Worm (Caenorhabditis elegans) whole organism, L1 larva: ENCODE measurements around the gene C05D12.1.

Source experiments
- alr-1 ChIP-seq: fragments of 200-800 bp; sonication (Bioruptor generic); optimal IDR thresholded peaks from 2 replicates; lab custom pipeline; 2018; ENCODE audit warnings: borderline replicate concordance, mild to moderate bottlenecking, missing genetic modification characterization, missing compliant biosample characterization
- ama-1 ChIP-seq: fragments of 150-350 bp; optimal IDR thresholded peaks from 2 replicates; lab custom pipeline; 2014
- blmp-1 ChIP-seq: fragments of 150-350 bp; optimal IDR thresholded peaks from 2 replicates; lab custom pipeline; 2014; ENCODE audit warnings: missing biosample characterization, missing genetic modification characterization
- ces-1 ChIP-seq: fragments of 150-350 bp; optimal IDR thresholded peaks from 2 replicates; lab custom pipeline; 2014; ENCODE audit warnings: missing biosample characterization, missing genetic modification reagents, missing genetic modification characterization
- egl-27 ChIP-seq, 2 experiments: fragments of 150-350 bp in 1 of 2; sonication (generic microtip); optimal IDR thresholded peaks; 3 replicates each; lab custom pipeline; 2017 to 2018; ENCODE audit warnings: missing biosample characterization in 2 of 2, missing genetic modification characterization in 2 of 2, missing genetic modification reagents in 2 of 2
- hlh-17 ChIP-seq: fragments of 200-800 bp; sonication (Bioruptor generic); optimal IDR thresholded peaks from 2 replicates; lab custom pipeline; 2018; ENCODE audit warnings: missing genetic modification characterization, mild to moderate bottlenecking, missing compliant biosample characterization, moderate library complexity, borderline replicate concordance
- jun-1 ChIP-seq: fragments of 150-350 bp; optimal IDR thresholded peaks from 2 replicates; lab custom pipeline; 2014; ENCODE audit warnings: missing biosample characterization, missing genetic modification reagents, missing genetic modification characterization
- nhr-11 ChIP-seq: fragments of 150-350 bp; optimal IDR thresholded peaks from 2 replicates; lab custom pipeline; 2014; ENCODE audit warnings: missing biosample characterization, missing genetic modification characterization
- nhr-12 ChIP-seq: sonication (generic microtip); optimal IDR thresholded peaks from 2 replicates; lab custom pipeline; 2017; ENCODE audit warnings: missing biosample characterization, missing genetic modification characterization
- nhr-237 ChIP-seq: fragments of 150-350 bp; optimal IDR thresholded peaks from 2 replicates; lab custom pipeline; 2014; ENCODE audit warnings: missing biosample characterization, missing genetic modification characterization
- nhr-76 ChIP-seq: sonication (generic microtip); optimal IDR thresholded peaks from 2 replicates; lab custom pipeline; 2017; ENCODE audit warnings: missing biosample characterization, missing genetic modification characterization
- pqm-1 ChIP-seq: sonication (generic microtip); optimal IDR thresholded peaks from 3 replicates; lab custom pipeline; 2017; ENCODE audit warnings: missing biosample characterization, missing genetic modification characterization
- zag-1 ChIP-seq: fragments of 150-350 bp; optimal IDR thresholded peaks from 2 replicates; lab custom pipeline; 2014; ENCODE audit warnings: missing biosample characterization, missing genetic modification characterization
- ztf-11 ChIP-seq, 2 experiments: sonication (generic microtip); optimal IDR thresholded peaks; 2 replicates each; lab custom pipeline; 2016 to 2017; ENCODE audit warnings: missing genetic modification characterization in 2 of 2, missing biosample characterization in 1 of 2, missing compliant biosample characterization in 1 of 2

DNA sequence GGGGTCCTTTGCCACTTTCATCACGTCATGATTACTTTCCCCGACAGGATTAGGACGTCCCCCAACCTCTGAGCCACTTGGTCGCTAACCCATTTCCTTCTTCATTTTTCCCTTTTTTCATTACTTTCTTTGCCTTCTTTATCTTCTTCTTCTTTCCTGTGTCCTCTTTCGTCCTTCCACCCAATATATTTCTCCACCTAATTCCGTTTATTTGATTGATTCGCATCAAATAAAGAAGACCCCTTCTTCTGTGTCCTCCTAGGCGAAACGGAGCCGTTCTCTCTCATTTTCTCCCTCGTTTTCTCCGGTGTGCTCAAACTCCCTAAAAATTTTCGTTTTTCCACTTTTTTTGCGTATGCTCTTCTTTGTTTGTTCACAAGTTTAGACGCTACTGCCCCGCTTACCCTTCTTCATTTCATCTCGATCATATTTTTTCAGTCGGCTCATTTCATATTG is 5.9 kb downstream of the C05D12.1 start, which contains the start of gene C05D12.7:
- TF ChIP-seq hlh-17 (GFP tag; lab: Kevin White, UChicago) (no peak), nhr-76 (tag; lab: Kevin White, UChicago) (no peak), nhr-237 (tag; lab: Kevin White, UChicago) (no peak), egl-27 (tag; optimal IDR thresholded peaks at IDR 0.05; lab: Kevin White, UChicago) (no peak), pqm-1 (tag; lab: Kevin White, UChicago) (no peak), ztf-11 (tag; optimal IDR thresholded peaks at IDR 0.05; lab: Kevin White, UChicago) (no peak), nhr-12 (tag; lab: Kevin White, UChicago) (no peak), nhr-11 (tag; lab: Kevin White, UChicago) (no peak), zag-1 (tag; lab: Kevin White, UChicago) (no peak), blmp-1 (no peak), ces-1 (no peak), jun-1 (tag; lab: Kevin White, UChicago) (no peak), ama-1 (lab: Kevin White, UChicago) (no peak), alr-1 (tag; lab: Kevin White, UChicago) (no peak)
